Fruit fly (Drosophila melanogaster): ENCODE results near the gene Gapdh2.

The Gapdh2 gene

DNA sequence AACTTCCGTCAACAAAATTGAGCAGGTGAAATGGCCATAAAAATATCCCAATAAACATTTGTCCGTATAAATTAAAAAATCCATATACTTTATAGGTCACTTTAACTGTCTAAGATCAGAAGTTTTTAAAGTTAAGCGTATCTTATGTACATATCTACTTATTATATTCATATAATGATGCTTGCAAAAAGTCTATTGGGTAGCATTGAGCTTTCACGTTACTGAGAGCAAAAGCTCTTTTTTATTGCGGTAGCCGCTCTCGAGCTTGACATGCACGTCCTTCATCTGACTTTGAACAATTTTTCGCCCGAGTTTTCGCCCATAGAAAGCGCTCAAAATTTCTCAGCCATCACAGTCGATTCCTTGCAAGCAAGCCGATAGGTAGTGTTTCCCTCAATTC lies at the start of gene Gapdh2 (continued):
- peak; percentile 98 for TF ChIP-seq Ptx1 (GFP tag; IDR thresholded peaks at IDR 0.05)
- no peak for TF ChIP-seq D (optimal IDR thresholded peaks at IDR 0.05)
- peak; percentile 98 for TF ChIP-seq D (GFP tag; optimal IDR thresholded peaks at IDR 0.05)
- TF ChIP-seq dm (GFP tag; optimal IDR thresholded peaks at IDR 0.05), result peak; percentile 91
- peak; percentile 94 for TF ChIP-seq CG12236 (GFP tag; optimal IDR thresholded peaks at IDR 0.05)
- TF ChIP-seq CG13287 (GFP tag; IDR thresholded peaks at IDR 0.05; ENCODE audit: partially characterized antibody), result peak; percentile 63
- no peak for TF ChIP-seq hkb (optimal IDR thresholded peaks at IDR 0.05)
- TF ChIP-seq hkb (GFP tag; IDR thresholded peaks at IDR 0.05), result peak; percentile 100
- TF ChIP-seq Camta (GFP tag; optimal IDR thresholded peaks at IDR 0.05), result peak; percentile 98
- TF ChIP-seq vfl (GFP tag; optimal IDR thresholded peaks at IDR 0.05), result peak; percentile 98
- no peak for TF ChIP-seq CG42726 (GFP tag; IDR thresholded peaks at IDR 0.05; ENCODE audit: partially characterized antibody)
- TF ChIP-seq onecut (GFP tag; IDR thresholded peaks at IDR 0.05), result peak; percentile 98
- TF ChIP-seq maf-S (GFP tag; optimal IDR thresholded peaks at IDR 0.05), result peak; percentile 96
- TF ChIP-seq Nf-YA (GFP tag; IDR thresholded peaks at IDR 0.05), result peak; percentile 99
- TF ChIP-seq tll (GFP tag; optimal IDR thresholded peaks at IDR 0.05), result peak in 1 of 2 experiments; percentile 57
- TF ChIP-seq CG18476 (GFP tag; optimal IDR thresholded peaks at IDR 0.05), result peak; percentile 99
- no peak for TF ChIP-seq CG7963 (GFP tag; IDR thresholded peaks at IDR 0.05; ENCODE audit: partially characterized antibody)
- TF ChIP-seq HHEX (GFP tag; optimal IDR thresholded peaks at IDR 0.05), result peak; percentile 100
- TF ChIP-seq her (GFP tag; optimal IDR thresholded peaks at IDR 0.05), result peak; percentile 94
- TF ChIP-seq CG13894 (tag; optimal IDR thresholded peaks at IDR 0.05), result peak; percentile 100
- TF ChIP-seq CG14014 (GFP tag; IDR thresholded peaks at IDR 0.05), result peak; percentile 100
- TF ChIP-seq mirr (GFP tag; optimal IDR thresholded peaks at IDR 0.05), result peak; percentile 100
- TF ChIP-seq sqz (GFP tag; optimal IDR thresholded peaks at IDR 0.05), result peak; percentile 99
- TF ChIP-seq CG2199 (GFP tag; IDR thresholded peaks at IDR 0.05), result peak; percentile 98
- TF ChIP-seq CG7357 (GFP tag; IDR thresholded peaks at IDR 0.05), result peak; percentile 94
- peak; percentile 98; the same call in 1 of the 2 replicates for TF ChIP-seq lmd (GFP tag; IDR thresholded peaks at IDR 0.05)
- TF ChIP-seq CG3163 (GFP tag; optimal IDR thresholded peaks at IDR 0.05), result peak; percentile 77
- TF ChIP-seq gem (tag; optimal IDR thresholded peaks at IDR 0.05), result peak; percentile 99
- TF ChIP-seq Myb (GFP tag; optimal IDR thresholded peaks at IDR 0.05), result peak; percentile 83
- TF ChIP-seq CG4730 (GFP tag; IDR thresholded peaks at IDR 0.05), result peak; percentile 98
- no peak for TF ChIP-seq HLH4C (GFP tag; IDR thresholded peaks at IDR 0.05; ENCODE audit: partially characterized antibody)
- TF ChIP-seq Eip74EF (GFP tag; optimal IDR thresholded peaks at IDR 0.05), result peak in 1 of 2 experiments; percentile 100
- TF ChIP-seq CG43689 (GFP tag; IDR thresholded peaks at IDR 0.05), result peak; percentile 97
- no peak for TF ChIP-seq CG1832 (GFP tag; optimal IDR thresholded peaks at IDR 0.05)
- peak; percentile 100 for TF ChIP-seq Atf6 (GFP tag; IDR thresholded peaks at IDR 0.05)
- peak; percentile 98 for TF ChIP-seq Mrtf (GFP tag; IDR thresholded peaks at IDR 0.05)
- peak; percentile 97 for TF ChIP-seq CG12942 (GFP tag; optimal IDR thresholded peaks at IDR 0.05)
- peak; percentile 38 for TF ChIP-seq BEAF-32 (GFP tag; optimal IDR thresholded peaks at IDR 0.05)
- TF ChIP-seq chn (GFP tag; optimal IDR thresholded peaks at IDR 0.05), result peak; percentile 95
- peak; percentile 97 for TF ChIP-seq CG18764 (GFP tag; optimal IDR thresholded peaks at IDR 0.05)
- peak; percentile 99 for TF ChIP-seq CG15601 (tag; optimal IDR thresholded peaks at IDR 0.05)
- TF ChIP-seq CG1602 (GFP tag; optimal IDR thresholded peaks at IDR 0.05), result peak; percentile 98
- peak; percentile 100 for TF ChIP-seq CG13424 (tag; optimal IDR thresholded peaks at IDR 0.05)
- TF ChIP-seq CG9932 (GFP tag; IDR thresholded peaks at IDR 0.05), result peak; percentile 99
- peak; percentile 100 for TF ChIP-seq CG15269 (tag; optimal IDR thresholded peaks at IDR 0.05)
- TF ChIP-seq CG17361 (GFP tag; IDR thresholded peaks at IDR 0.05), result peak; percentile 99
- TF ChIP-seq CG9437 (GFP tag; optimal IDR thresholded peaks at IDR 0.05), result peak; percentile 96
- peak; percentile 99 for TF ChIP-seq ranshi (GFP tag; IDR thresholded peaks at IDR 0.05)
- peak; percentile 96 for TF ChIP-seq CG33213 (GFP tag; optimal IDR thresholded peaks at IDR 0.05)
- TF ChIP-seq E2f2 (GFP tag; IDR thresholded peaks at IDR 0.05), result peak; percentile 92
- 0 out of 4 replicates have a peak, but pooled peaks have one; percentile 46 for TF ChIP-seq chinmo (GFP tag; IDR thresholded peaks at IDR 0.05; ENCODE audit: partially characterized antibody)
